Worm (Caenorhabditis elegans): ENCODE data around the gene fbxb-106.

The fbxb-106 gene

DNA sequence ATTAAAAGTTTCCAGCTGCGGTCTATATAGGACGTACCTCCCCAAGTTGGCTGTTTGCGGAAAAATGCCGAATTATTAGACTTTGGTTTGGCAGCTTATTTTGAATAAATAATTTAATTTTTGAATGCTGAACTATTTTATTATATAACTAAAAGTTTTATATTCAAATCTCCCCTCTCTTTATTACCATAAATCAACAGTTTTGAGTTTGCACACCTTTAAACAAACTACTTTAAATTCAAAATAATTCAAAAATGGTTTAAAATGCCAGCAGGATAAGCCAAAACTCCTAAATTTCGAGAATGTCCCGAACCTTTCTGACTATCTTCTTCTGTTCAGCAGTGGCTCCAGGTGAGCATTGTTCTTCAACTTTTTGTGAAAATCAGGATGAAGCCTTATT, 17.0 kb downstream of the fbxb-106 start, which contains the start of gene F08D12.3:
Gene F08D12.3 (plus strand): TSS at position 301 of the 400 bp plus-strand sequence.
- TF ChIP-seq tra-4 (tag; optimal IDR thresholded peaks at IDR 0.05) (no peak), pes-1 (GFP tag; IDR thresholded peaks at IDR 0.05) (no peak), scrt-1 (GFP tag; IDR thresholded peaks at IDR 0.05) (no peak), hmbx-1 (tag; optimal IDR thresholded peaks at IDR 0.05) (no peak), F13C5.2 (tag; optimal IDR thresholded peaks at IDR 0.05) (no peak), sea-1 (GFP tag; conservative IDR thresholded peaks at IDR 0.05) (no peak), hmg-4 (GFP tag; optimal IDR thresholded peaks at IDR 0.05) (no peak), ama-1 (optimal IDR thresholded peaks at IDR 0.05) (no peak), ceh-13 (GFP tag; optimal IDR thresholded peaks at IDR 0.05) (no peak), tbx-11 (GFP tag; IDR thresholded peaks at IDR 0.05) (no peak), aly-1 (tag; optimal IDR thresholded peaks at IDR 0.05) (no peak), hnd-1 (tag; optimal IDR thresholded peaks at IDR 0.05) (no peak), ceh-36 (tag; optimal IDR thresholded peaks at IDR 0.05) (no peak), tbx-37 (GFP tag; conservative IDR thresholded peaks at IDR 0.05) (no peak), ets-7 (tag; optimal IDR thresholded peaks at IDR 0.05) (no peak), B0310.2 (tag; optimal IDR thresholded peaks at IDR 0.05) (no peak), flt-1 (GFP tag; IDR thresholded peaks at IDR 0.05) (no peak)

DNA sequence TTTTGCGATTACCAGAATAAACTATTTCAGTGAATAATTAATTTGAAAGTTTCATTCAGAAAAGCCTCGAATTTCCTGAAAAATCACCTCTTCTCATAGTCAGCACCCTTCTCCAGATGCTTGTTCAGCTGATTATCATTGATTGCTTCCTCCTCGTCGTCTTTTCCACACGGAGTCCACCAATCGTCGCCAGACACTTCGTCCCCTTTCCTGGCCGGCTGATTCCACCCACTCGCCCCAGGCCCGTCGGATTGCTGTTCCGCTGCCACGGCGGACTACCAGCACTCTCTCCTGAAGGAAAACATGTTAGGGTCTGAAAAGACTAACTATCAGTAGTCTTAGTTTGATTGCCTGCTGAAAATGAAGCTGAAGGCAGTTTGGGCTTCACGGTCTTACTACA, 18.6 kb downstream of the fbxb-106 start:
- TF ChIP-seq tbx-11 (GFP tag; IDR thresholded peaks at IDR 0.05) (no peak), sea-1 (GFP tag; conservative IDR thresholded peaks at IDR 0.05) (no peak), hnd-1 (tag; optimal IDR thresholded peaks at IDR 0.05) (no peak), ceh-36 (tag; optimal IDR thresholded peaks at IDR 0.05) (no peak), tbx-37 (GFP tag; conservative IDR thresholded peaks at IDR 0.05) (no peak), flt-1 (GFP tag; IDR thresholded peaks at IDR 0.05) (no peak), B0310.2 (tag; optimal IDR thresholded peaks at IDR 0.05) (no peak), tra-4 (tag; optimal IDR thresholded peaks at IDR 0.05) (no peak), hmg-4 (GFP tag; optimal IDR thresholded peaks at IDR 0.05) (no peak), F13C5.2 (tag; optimal IDR thresholded peaks at IDR 0.05) (no peak), ets-7 (tag; optimal IDR thresholded peaks at IDR 0.05) (no peak), hmbx-1 (tag; optimal IDR thresholded peaks at IDR 0.05) (no peak)

DNA sequence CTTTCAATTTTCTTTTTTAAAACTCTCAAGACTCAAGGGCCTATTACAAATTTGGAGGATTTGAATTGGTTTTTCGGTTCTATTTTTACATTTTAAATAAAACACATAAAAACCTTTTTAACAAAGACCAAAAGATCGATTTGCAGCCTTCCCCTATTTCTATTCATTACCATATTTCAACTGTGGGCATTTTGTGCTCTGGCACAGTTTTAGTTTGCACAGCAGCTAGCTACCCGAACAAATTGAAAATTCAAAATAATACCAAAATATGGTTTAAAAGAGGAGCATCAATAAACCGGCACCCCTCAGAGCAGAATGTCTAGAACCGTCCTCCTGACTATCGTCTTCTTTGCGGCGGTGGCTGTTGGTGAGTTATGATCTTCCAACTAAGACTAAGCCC, 19.1 kb downstream of the fbxb-106 start, which contains the start of gene F08D12.2:
Gene F08D12.2 (plus strand): TSS at position 301 of the 400 bp plus-strand sequence.
- no peak for TF ChIP-seq ets-7 (tag; optimal IDR thresholded peaks at IDR 0.05)

DNA sequence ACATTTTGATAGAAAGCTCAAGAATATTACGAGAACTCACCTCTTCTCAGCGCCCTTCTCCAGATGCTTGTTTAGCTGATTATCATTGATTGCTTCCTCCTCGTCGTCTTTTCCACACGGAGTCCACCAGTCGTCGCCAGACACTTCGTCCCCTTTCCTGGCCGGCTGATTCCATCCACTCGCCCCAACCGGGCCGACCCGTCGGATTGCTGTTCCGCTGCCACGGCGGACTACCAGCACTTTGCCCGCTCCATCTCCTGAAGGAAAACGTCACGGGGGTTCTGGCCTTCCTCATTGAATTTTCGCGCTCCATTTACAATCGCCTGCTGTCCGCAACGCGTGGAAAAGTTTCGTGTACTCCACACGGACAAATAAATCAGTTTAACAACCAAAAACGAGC, 21.2 kb downstream of the fbxb-106 start:
- no peak for TF ChIP-seq ets-7 (tag; optimal IDR thresholded peaks at IDR 0.05)
- TF ChIP-seq ama-1 (optimal IDR thresholded peaks at IDR 0.05) = no peak
- TF ChIP-seq tbx-11 (GFP tag; IDR thresholded peaks at IDR 0.05) = no peak

DNA sequence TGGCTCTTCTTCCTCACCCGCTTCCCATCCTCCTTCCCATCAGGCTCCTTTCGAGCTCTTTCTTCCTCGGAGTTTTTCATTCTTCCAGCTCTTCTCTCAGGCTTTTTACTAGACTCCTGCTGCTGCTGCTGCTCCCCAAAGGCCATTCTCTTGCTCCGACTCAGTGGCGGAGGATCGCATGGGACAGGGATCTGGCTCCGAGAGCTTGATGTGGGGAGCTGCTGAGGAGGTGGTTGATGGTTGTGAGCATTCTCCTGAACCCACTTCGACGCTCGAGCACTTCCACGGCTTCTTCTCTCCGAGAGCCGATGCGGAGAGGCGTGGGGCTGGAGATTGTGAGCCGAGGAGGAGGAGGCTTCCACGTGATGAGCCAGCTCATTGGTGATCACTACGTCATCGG, 23.6 kb downstream of the fbxb-106 start:
- TF ChIP-seq hnd-1 (tag; optimal IDR thresholded peaks at IDR 0.05) = no peak
- no peak for TF ChIP-seq B0310.2 (tag; optimal IDR thresholded peaks at IDR 0.05)
- no peak for TF ChIP-seq pes-1 (GFP tag; IDR thresholded peaks at IDR 0.05)
- no peak for TF ChIP-seq aly-1 (tag; optimal IDR thresholded peaks at IDR 0.05)
- no peak for TF ChIP-seq ceh-36 (tag; optimal IDR thresholded peaks at IDR 0.05)
- no peak for TF ChIP-seq ama-1 (optimal IDR thresholded peaks at IDR 0.05)
- TF ChIP-seq hmbx-1 (tag; optimal IDR thresholded peaks at IDR 0.05) = no peak
- no peak for TF ChIP-seq tbx-37 (GFP tag; conservative IDR thresholded peaks at IDR 0.05)
- TF ChIP-seq tra-4 (tag; optimal IDR thresholded peaks at IDR 0.05) = no peak
- no peak for TF ChIP-seq hmg-4 (GFP tag; optimal IDR thresholded peaks at IDR 0.05)
- no peak for TF ChIP-seq sea-1 (GFP tag; conservative IDR thresholded peaks at IDR 0.05)

DNA sequence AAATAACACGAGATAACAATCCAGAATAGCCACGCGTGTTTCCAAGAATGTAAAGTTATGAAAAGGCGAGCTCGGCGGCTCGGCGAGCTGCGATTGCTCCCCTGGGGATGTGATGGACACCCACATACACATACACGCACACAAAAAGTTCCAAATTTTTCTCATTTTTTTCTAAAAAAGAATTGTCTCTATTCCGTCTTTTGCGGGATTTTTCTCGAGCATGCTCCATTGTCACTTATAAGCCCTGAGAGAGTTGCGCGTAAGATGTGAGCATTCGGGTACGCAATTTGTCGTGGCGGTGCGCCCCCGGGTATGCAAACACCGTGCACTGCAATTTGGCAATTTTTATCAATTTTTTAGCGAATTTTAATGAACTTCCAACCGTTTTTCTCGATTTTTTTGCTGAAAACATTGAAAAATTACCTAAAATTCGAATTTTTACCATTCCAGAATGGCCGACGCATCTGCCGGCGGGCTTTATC, 24.9 kb downstream of the fbxb-106 start, which contains the start of the genes F08D12.12 and srpa-72:
Gene F08D12.12 (minus strand): TSS at position 51 of the 482 bp plus-strand sequence.
Gene srpa-72 (plus strand): TSS at position 451 of the 482 bp plus-strand sequence.
- TF ChIP-seq hmg-4 (GFP tag; optimal IDR thresholded peaks at IDR 0.05) (no peak), tbx-37 (GFP tag; conservative IDR thresholded peaks at IDR 0.05) (no peak), aly-1 (tag; optimal IDR thresholded peaks at IDR 0.05) (no peak), B0310.2 (tag; optimal IDR thresholded peaks at IDR 0.05) (no peak), F13C5.2 (tag; optimal IDR thresholded peaks at IDR 0.05) (peak; percentile 46)

DNA sequence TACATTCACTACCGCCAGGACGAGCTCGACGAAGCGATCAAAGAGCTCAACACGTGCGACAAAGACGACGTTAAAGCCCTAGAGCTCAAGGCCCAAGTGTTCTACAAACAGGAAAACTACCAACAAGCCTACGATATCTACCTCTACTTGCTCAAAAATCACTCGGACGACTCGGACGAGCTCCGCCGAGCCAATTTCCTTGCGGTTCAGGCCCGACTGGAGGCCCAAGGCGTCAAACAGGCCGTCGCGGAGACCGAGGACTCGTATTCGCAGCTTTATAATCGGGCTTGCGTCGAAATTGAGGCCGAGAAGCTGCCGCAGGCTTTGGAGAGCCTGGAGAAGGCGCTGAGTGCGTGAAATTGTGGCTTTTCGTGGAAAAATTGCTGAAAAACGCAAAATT, 25.6 kb downstream of the fbxb-106 start:
- no peak for TF ChIP-seq scrt-1 (GFP tag; IDR thresholded peaks at IDR 0.05)
- TF ChIP-seq hmbx-1 (tag; optimal IDR thresholded peaks at IDR 0.05) = no peak

DNA sequence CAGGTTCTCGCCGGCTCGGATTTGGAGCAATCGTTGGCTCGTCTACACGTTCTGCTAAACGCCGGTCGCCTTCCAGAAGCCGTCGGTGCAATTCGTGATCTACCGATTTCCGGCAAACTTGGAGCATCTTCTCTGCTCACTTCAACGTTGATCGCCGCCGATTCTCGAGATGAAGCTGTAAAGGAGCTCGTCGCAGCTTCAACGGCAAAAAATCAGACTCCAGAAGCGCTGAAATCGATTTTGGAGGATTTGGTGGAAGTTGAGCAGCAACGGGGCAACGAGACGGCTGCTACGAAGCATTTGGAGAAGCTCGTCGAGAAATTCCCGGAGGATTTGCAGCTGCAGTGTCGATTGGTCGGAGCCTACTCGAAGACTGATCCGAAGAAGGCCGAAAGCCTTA, 29.5 kb downstream of the fbxb-106 start:
- no peak for TF ChIP-seq flt-1 (GFP tag; IDR thresholded peaks at IDR 0.05)
- TF ChIP-seq ceh-13 (GFP tag; optimal IDR thresholded peaks at IDR 0.05) = no peak
- no peak for TF ChIP-seq F13C5.2 (tag; optimal IDR thresholded peaks at IDR 0.05)
- TF ChIP-seq pes-1 (GFP tag; IDR thresholded peaks at IDR 0.05) = no peak
- TF ChIP-seq tbx-11 (GFP tag; IDR thresholded peaks at IDR 0.05) = no peak
- no peak for TF ChIP-seq B0310.2 (tag; optimal IDR thresholded peaks at IDR 0.05)
- no peak for TF ChIP-seq hmbx-1 (tag; optimal IDR thresholded peaks at IDR 0.05)

DNA sequence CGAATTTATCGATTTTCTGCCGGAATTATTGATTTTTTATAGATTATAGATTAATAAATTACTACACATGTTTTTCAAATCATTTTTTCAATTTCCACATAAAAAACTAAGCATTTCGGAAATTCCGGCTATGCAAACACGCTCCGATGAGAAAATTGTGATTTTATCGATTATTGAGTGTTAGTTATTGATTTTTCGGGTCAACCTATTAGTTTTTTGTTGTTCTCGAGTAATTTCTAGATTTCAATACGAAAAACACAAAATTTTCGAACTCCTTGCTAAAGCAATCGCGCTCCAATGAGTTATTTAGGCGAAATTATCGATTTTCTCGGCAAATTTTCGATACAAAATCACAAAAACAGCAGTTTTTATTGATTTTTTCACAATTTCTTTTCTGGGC, 33.2 kb downstream of the fbxb-106 start:
- TF ChIP-seq pes-1 (GFP tag; IDR thresholded peaks at IDR 0.05) = no peak
- no peak for TF ChIP-seq ceh-36 (tag; optimal IDR thresholded peaks at IDR 0.05)
- no peak for TF ChIP-seq hmbx-1 (tag; optimal IDR thresholded peaks at IDR 0.05)
- no peak for TF ChIP-seq tbx-11 (GFP tag; IDR thresholded peaks at IDR 0.05)
- no peak for TF ChIP-seq tbx-37 (GFP tag; conservative IDR thresholded peaks at IDR 0.05)
- TF ChIP-seq ama-1 (optimal IDR thresholded peaks at IDR 0.05) = no peak
- TF ChIP-seq ets-7 (tag; optimal IDR thresholded peaks at IDR 0.05) = no peak
- no peak for TF ChIP-seq flt-1 (GFP tag; IDR thresholded peaks at IDR 0.05)
- no peak for TF ChIP-seq F13C5.2 (tag; optimal IDR thresholded peaks at IDR 0.05)
- TF ChIP-seq tra-4 (tag; optimal IDR thresholded peaks at IDR 0.05) = no peak
- TF ChIP-seq ceh-13 (GFP tag; optimal IDR thresholded peaks at IDR 0.05) = no peak
- TF ChIP-seq sea-1 (GFP tag; conservative IDR thresholded peaks at IDR 0.05) = no peak
- no peak for TF ChIP-seq B0310.2 (tag; optimal IDR thresholded peaks at IDR 0.05)

All from whole organism, early embryonic.